Fruit fly (Drosophila melanogaster) whole organism, adult: Measurements from ENCODE around the gene Scr.

Experiments
- CG12768 ChIP-seq: fragments of 200-800 bp; sonication (Bioruptor generic); optimal IDR thresholded peaks from 2 replicates; lab custom pipeline; 2017; ENCODE audit warnings: missing biosample characterization, missing genetic modification characterization, mild to moderate bottlenecking, moderate library complexity, missing genetic modification reagents
- CG14711 ChIP-seq: fragments of 200-800 bp; sonication (Bioruptor generic); optimal IDR thresholded peaks from 2 replicates; lab custom pipeline; 2018; ENCODE audit warnings: missing biosample characterization, mild to moderate bottlenecking, missing genetic modification characterization, moderate library complexity
- CG5204 ChIP-seq: fragments of 200-800 bp; sonication (Bioruptor generic); optimal IDR thresholded peaks from 2 replicates; lab custom pipeline; 2016; ENCODE audit warnings: missing biosample characterization, missing genetic modification characterization
- Hr96 ChIP-seq: fragments of 200-800 bp; sonication (Bioruptor generic); optimal IDR thresholded peaks from 2 replicates; lab custom pipeline; 2016; ENCODE audit warnings: missing biosample characterization, missing genetic modification characterization
- bab1 ChIP-seq: fragments of 200-800 bp; sonication (Bioruptor generic); optimal IDR thresholded peaks from 3 replicates; lab custom pipeline; 2019; ENCODE audit warnings: missing biosample characterization, mild to moderate bottlenecking, missing genetic modification characterization, moderate library complexity
- cic ChIP-seq: fragments of 200-800 bp; sonication (Bioruptor generic); optimal IDR thresholded peaks from 2 replicates; lab custom pipeline; 2017; ENCODE audit warnings: missing biosample characterization, mild to moderate bottlenecking, missing genetic modification characterization, moderate library complexity
- kay ChIP-seq: fragments of 200-800 bp; sonication (Bioruptor generic); peaks from one replicate; lab custom pipeline; 2016; ENCODE audit warnings: missing biosample characterization, missing genetic modification characterization, borderline replicate concordance

DNA sequence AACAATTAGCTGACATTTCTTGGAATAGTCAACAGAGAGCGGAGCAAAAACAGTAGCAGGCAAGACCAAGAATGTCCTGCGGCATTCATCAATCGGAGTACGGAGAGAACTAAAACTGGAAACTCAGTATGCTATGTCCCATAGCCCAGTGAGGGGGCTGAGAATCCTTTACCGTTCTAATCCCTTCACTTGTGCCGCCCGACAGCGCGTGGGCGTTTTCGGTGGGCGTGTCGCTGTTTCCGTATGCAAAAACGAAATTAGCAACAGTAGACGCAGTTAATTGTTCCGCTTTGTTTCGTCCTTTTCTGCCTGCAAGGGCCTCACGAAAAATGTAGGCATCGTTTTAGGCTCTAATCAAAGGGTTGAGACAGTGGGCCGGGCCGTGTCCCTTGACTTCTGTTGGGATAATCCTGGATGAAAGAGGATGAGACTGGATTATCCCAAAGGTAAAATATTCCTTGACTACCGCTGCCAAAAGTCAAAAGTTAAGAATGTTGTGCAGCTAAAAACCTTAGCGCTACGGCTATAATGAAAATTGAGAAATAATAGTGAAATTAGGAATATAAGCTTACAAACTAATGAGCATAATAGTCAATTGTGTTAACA lies 45.0 kb downstream of the Scr start:
- no peak for TF ChIP-seq bab1 (GFP tag; lab: Kevin White, UChicago)
- no peak for TF ChIP-seq Hr96 (GFP tag; lab: Kevin White, UChicago)
- no peak for TF ChIP-seq kay
- TF ChIP-seq CG12768 (GFP tag; lab: Kevin White, UChicago): no peak
- no peak for TF ChIP-seq CG14711 (tag; lab: Kevin White, UChicago)
- no peak for TF ChIP-seq CG5204 (GFP tag; lab: Kevin White, UChicago)
- no peak for TF ChIP-seq cic (GFP tag; lab: Kevin White, UChicago)
